Worm (Caenorhabditis elegans): ENCODE results near the gene cpz-2.

DNA sequence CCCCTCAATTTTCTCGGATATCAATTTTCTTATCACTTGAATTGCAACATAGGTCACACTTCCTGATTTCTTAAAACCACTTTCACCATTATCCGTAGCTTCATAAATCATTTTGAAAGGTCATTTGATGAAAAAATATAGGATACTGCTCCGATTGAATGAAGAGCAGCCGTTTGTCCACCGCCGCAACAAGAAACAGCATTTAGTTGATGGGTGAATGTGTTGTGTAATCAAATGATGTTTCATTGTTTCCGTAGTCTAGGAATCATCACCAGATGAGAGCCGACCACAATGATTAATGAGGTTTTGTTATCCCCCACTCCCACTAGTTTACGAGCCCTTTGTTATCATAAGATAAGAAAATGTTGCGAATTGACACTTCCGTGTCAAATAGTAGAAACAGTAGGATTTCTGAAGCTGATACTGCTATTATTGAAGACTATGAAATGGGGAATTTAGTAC, 35.1 kb upstream of the cpz-2 start, which contains the start of gene twk-43:
- TF ChIP-seq nhr-129 (tag; optimal IDR thresholded peaks at IDR 0.05), result no peak
- no peak for TF ChIP-seq unc-62 (GFP tag; optimal IDR thresholded peaks at IDR 0.05)
- TF ChIP-seq skn-1 (tag; optimal IDR thresholded peaks at IDR 0.05), result no peak
- no peak for TF ChIP-seq nhr-21 (tag; optimal IDR thresholded peaks at IDR 0.05)
- TF ChIP-seq nhr-10 (tag; optimal IDR thresholded peaks at IDR 0.05), result no peak
- no peak for TF ChIP-seq nhr-25 (tag; optimal IDR thresholded peaks at IDR 0.05)
- TF ChIP-seq nhr-12 (tag; optimal IDR thresholded peaks at IDR 0.05), result no peak

All from whole organism, L2 larva.